Worm (Caenorhabditis elegans) whole organism, early embryonic: ENCODE measurements around the gene Y15E3A.4.

Source experiments
- B0310.2 ChIP-seq: sonication (generic microtip); optimal IDR thresholded peaks from 2 replicates; lab custom pipeline; 2016; ENCODE audit warnings: mild to moderate bottlenecking, missing genetic modification characterization, missing compliant biosample characterization
- F13C5.2 ChIP-seq: sonication (generic microtip); optimal IDR thresholded peaks from 2 replicates; lab custom pipeline; 2017; ENCODE audit warnings: mild to moderate bottlenecking, missing genetic modification characterization, inconsistent platforms, missing compliant biosample characterization
- aly-1 ChIP-seq: sonication (generic microtip); optimal IDR thresholded peaks from 2 replicates; lab custom pipeline; 2016; ENCODE audit warnings: missing genetic modification characterization, missing compliant biosample characterization
- ama-1 ChIP-seq: fragments of 150-350 bp; optimal IDR thresholded peaks from 2 replicates; lab custom pipeline; 2014
- ceh-13 ChIP-seq: fragments of 200-800 bp; sonication (Bioruptor generic); optimal IDR thresholded peaks from 2 replicates; lab custom pipeline; 2018; ENCODE audit warnings: mild to moderate bottlenecking, missing genetic modification characterization, missing compliant biosample characterization
- ceh-36 ChIP-seq: sonication (generic microtip); optimal IDR thresholded peaks from 2 replicates; lab custom pipeline; 2016; ENCODE audit warnings: missing genetic modification characterization, inconsistent platforms, missing compliant biosample characterization
- ets-7 ChIP-seq: sonication (generic microtip); optimal IDR thresholded peaks from 2 replicates; lab custom pipeline; 2016; ENCODE audit warnings: missing genotype, missing genetic modification characterization, missing compliant biosample characterization
- flt-1 ChIP-seq: fragments of 200-800 bp; sonication (Bioruptor generic); IDR thresholded peaks from 2 replicates; pipeline ENCODE4 v1.3.6; 2022; ENCODE audit warnings: missing genetic modification characterization, missing compliant biosample characterization
- hmbx-1 ChIP-seq: sonication (generic microtip); optimal IDR thresholded peaks from 2 replicates; lab custom pipeline; 2016; ENCODE audit warnings: mild to moderate bottlenecking, missing genetic modification characterization, missing compliant biosample characterization
- hmg-4 ChIP-seq: fragments of 200-800 bp; sonication (Bioruptor generic); optimal IDR thresholded peaks from 2 replicates; lab custom pipeline; 2018; ENCODE audit warnings: mild to moderate bottlenecking, missing genetic modification characterization, missing compliant biosample characterization
- hnd-1 ChIP-seq: sonication (generic microtip); optimal IDR thresholded peaks from 2 replicates; lab custom pipeline; 2016; ENCODE audit warnings: missing genetic modification characterization, missing compliant biosample characterization
- pes-1 ChIP-seq: fragments of 200-800 bp; sonication (Bioruptor generic); IDR thresholded peaks from 2 replicates; pipeline ENCODE4 v1.3.6; 2022; ENCODE audit warnings: missing genetic modification reagents, missing genetic modification characterization, missing compliant biosample characterization
- scrt-1 ChIP-seq: fragments of 200-800 bp; sonication (Bioruptor generic); IDR thresholded peaks from 2 replicates; pipeline ENCODE4 v1.3.6; 2022; ENCODE audit warnings: missing genetic modification characterization, missing compliant biosample characterization
- sea-1 ChIP-seq: fragments of 200-800 bp; sonication (Bioruptor generic); conservative IDR thresholded peaks from 2 replicates; pipeline ENCODE4 v1.3.6; 2022; ENCODE audit warnings: missing genetic modification characterization, missing compliant biosample characterization
- tbx-11 ChIP-seq: fragments of 200-800 bp; sonication (Bioruptor generic); IDR thresholded peaks from 2 replicates; pipeline ENCODE4 v1.3.6; 2022; ENCODE audit warnings: missing genetic modification characterization, missing compliant biosample characterization
- tbx-37 ChIP-seq: fragments of 200-800 bp; sonication (Bioruptor generic); conservative IDR thresholded peaks from 2 replicates; pipeline ENCODE4 v1.3.6; 2022; ENCODE audit warnings: missing genetic modification reagents, missing genetic modification characterization, missing compliant biosample characterization
- tra-4 ChIP-seq: sonication (generic microtip); optimal IDR thresholded peaks from 2 replicates; lab custom pipeline; 2017; ENCODE audit warnings: missing genetic modification characterization, missing compliant biosample characterization

Y15E3A.4 gene

DNA sequence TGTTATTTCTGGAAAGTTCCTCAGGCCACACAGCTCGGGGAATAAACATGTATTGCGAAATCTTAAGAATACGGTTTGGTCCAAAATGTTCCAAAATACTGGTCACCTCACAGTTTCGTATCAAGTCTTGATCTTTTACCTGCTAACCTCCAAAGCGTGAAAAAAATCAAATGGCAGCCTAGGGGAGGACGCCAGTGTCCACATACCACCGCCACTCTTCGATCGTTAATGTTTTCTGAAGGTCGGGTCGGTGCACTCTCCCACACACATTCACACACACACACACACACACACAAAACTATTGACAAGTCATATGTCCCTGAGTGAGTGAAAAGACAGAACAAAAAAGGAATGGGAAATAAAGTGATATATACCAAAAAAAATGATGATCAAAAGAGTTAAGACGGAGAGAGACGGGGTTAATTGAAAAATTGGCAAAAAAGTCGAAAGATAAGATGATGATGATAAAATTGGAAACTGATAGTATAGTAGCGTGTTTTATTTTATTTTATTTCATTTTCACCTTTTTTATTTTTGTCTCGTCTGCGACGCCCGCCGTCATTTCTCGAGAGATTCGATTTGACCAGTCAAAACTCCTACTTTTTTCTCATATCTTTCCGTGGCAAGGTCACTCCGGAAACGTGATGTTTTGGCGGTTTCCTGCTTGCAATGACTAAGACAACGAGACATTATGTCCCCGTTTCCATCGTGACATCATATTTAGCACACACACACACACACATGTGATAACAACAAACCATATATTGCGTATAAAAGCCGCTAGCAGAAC, 9.2 kb downstream of the Y15E3A.4 start, which contains the start of gene Y15E3A.5:
Gene Y15E3A.5, plus strand, starts transcription at position 752 of the 790 bp plus-strand sequence.
- TF ChIP-seq flt-1, result no peak
- TF ChIP-seq tra-4 (tag; lab: Kevin White, UChicago), result no peak
- TF ChIP-seq tbx-11, result no peak
- no peak for TF ChIP-seq aly-1 (tag; lab: Kevin White, UChicago)
- no peak for TF ChIP-seq F13C5.2 (tag; lab: Kevin White, UChicago)
- TF ChIP-seq ama-1 (lab: Kevin White, UChicago), result no peak
- TF ChIP-seq ceh-36 (tag; lab: Kevin White, UChicago), result no peak
- no peak for TF ChIP-seq hmg-4
- TF ChIP-seq ceh-13, result no peak
- no peak for TF ChIP-seq sea-1 (GFP tag; lab: Robert Waterston, UW)
- TF ChIP-seq hmbx-1 (tag; lab: Kevin White, UChicago), result no peak
- TF ChIP-seq scrt-1 (GFP tag; lab: Robert Waterston, UW), result no peak
- no peak for TF ChIP-seq hnd-1
- no peak for TF ChIP-seq B0310.2 (tag; lab: Kevin White, UChicago)
- no peak for TF ChIP-seq pes-1 (GFP tag; lab: Robert Waterston, UW)
- TF ChIP-seq tbx-37 (GFP tag; lab: Robert Waterston, UW), result no peak
- TF ChIP-seq ets-7 (tag; lab: Kevin White, UChicago), result no peak

DNA sequence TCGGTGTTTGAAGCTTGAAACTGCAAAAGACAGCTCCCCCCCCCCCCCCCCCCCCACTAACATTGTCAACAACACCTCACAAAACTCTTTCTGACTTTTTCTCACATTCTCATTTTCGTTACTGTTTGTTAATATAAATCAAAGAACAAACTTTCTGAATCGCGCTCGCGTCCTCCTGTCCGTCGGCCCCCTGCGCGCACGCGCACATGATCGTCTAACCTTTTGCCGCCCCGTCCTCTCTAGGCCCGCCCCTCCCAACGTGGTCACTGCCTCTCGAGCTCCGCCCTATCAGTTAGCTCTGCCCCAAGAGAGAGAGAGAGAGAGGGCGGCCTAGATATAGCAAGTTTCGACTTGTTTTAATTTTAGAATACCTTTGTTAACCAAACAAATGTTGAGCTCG, 10.0 kb downstream of the Y15E3A.4 start:
- TF ChIP-seq hmg-4, result peak; percentile 21
- no peak for TF ChIP-seq ceh-13

DNA sequence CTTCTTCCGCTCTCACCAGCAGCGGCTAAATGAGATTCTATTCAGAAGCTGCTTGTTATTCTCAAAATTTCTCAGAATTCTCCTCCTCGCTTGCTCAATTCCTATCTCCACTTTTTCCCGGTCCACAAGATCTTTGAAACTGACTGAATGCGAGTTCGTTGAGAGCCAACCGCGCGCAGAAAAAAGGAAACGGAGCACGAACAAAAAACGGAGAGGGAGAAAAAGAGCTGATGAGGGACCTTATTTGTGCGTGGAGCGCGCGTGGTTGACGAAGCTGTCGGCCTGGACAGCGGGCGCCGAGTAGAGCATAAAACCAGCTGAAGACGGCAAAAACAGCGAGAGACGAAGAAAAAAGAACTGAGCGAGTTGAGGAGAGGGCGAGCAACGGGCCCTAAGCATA, 11.3 kb downstream of the Y15E3A.4 start:
- TF ChIP-seq ceh-13, result no peak
- no peak for TF ChIP-seq hmg-4
- no peak for TF ChIP-seq hmbx-1 (tag; lab: Kevin White, UChicago)
- TF ChIP-seq tbx-11, result no peak
- TF ChIP-seq flt-1, result no peak
- no peak for TF ChIP-seq pes-1 (GFP tag; lab: Robert Waterston, UW)
- no peak for TF ChIP-seq scrt-1 (GFP tag; lab: Robert Waterston, UW)
- TF ChIP-seq tra-4 (tag; lab: Kevin White, UChicago), result no peak
- TF ChIP-seq B0310.2 (tag; lab: Kevin White, UChicago), result no peak
- TF ChIP-seq ets-7 (tag; lab: Kevin White, UChicago), result no peak
- no peak for TF ChIP-seq sea-1 (GFP tag; lab: Robert Waterston, UW)
- no peak for TF ChIP-seq tbx-37 (GFP tag; lab: Robert Waterston, UW)
- no peak for TF ChIP-seq F13C5.2 (tag; lab: Kevin White, UChicago)
- TF ChIP-seq ceh-36 (tag; lab: Kevin White, UChicago), result no peak
- no peak for TF ChIP-seq ama-1 (lab: Kevin White, UChicago)
- TF ChIP-seq aly-1 (tag; lab: Kevin White, UChicago), result no peak

- TF ChIP-seq hmg-4 (no peak), tbx-37 (GFP tag; lab: Robert Waterston, UW) (no peak), B0310.2 (tag; lab: Kevin White, UChicago) (no peak), sea-1 (GFP tag; lab: Robert Waterston, UW) (no peak), scrt-1 (GFP tag; lab: Robert Waterston, UW) (no peak), pes-1 (GFP tag; lab: Robert Waterston, UW) (no peak), ama-1 (lab: Kevin White, UChicago) (no peak), ceh-36 (tag; lab: Kevin White, UChicago) (no peak), flt-1 (no peak), ceh-13 (no peak), tra-4 (tag; lab: Kevin White, UChicago) (no peak), hnd-1 (no peak), ets-7 (tag; lab: Kevin White, UChicago) (no peak), hmbx-1 (tag; lab: Kevin White, UChicago) (no peak), aly-1 (tag; lab: Kevin White, UChicago) (no peak), F13C5.2 (tag; lab: Kevin White, UChicago) (no peak), tbx-11 (no peak)
These were observed 12.0 kb downstream of the Y15E3A.4 start for ce11 chrX:15342744-15343259.

ce11 chrX:15343971-15344370, 13.2 kb downstream of the Y15E3A.4 start:
- TF ChIP-seq ceh-36 (tag; lab: Kevin White, UChicago) (no peak), tbx-37 (GFP tag; lab: Robert Waterston, UW) (no peak), ets-7 (tag; lab: Kevin White, UChicago) (no peak), ceh-13 (no peak), ama-1 (lab: Kevin White, UChicago) (no peak), tra-4 (tag; lab: Kevin White, UChicago) (no peak), aly-1 (tag; lab: Kevin White, UChicago) (no peak), tbx-11 (no peak), hnd-1 (no peak), hmbx-1 (tag; lab: Kevin White, UChicago) (no peak), F13C5.2 (tag; lab: Kevin White, UChicago) (no peak), sea-1 (GFP tag; lab: Robert Waterston, UW) (no peak), scrt-1 (GFP tag; lab: Robert Waterston, UW) (no peak), B0310.2 (tag; lab: Kevin White, UChicago) (no peak), flt-1 (no peak), pes-1 (GFP tag; lab: Robert Waterston, UW) (no peak), hmg-4 (no peak)

DNA sequence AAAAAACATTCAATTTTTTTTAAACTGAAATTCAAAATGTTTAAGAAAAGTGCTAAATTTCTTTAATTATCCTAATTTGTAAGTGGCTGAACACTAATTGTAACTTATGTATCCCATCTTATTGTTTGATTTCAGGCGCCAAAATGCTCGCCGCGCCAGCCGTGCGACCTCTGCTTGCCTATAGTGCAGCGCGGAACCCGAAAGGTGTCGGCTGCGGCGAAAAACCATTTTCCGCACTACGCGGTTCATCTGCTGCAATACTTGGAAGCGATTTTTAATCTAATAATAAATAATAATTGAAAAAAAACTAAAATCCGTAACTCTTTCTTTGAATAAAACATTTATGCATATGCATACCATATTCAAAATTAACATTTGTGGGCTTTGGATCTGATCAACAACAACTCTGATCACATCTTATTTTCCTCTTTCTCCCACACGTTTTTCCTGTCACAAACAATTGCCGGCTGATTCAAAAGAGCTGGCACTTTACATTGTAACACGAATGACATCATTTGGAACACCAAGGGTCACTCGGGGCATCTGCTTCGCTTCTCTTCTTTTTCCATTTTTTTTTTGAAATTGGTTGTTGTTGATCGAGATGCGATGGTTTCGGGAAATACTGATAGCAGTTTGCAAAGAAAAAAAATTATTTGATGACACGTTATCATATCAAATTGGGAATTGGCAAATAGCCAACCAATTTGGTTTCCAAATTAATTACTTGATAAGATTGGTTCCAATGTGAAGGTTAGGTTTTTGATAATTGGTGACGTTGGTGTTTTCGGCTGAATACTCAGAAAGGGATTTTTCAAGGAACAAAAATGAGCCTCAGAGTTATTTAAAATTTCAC, 14.8 kb downstream of the Y15E3A.4 start:
- TF ChIP-seq flt-1 (no peak), pes-1 (GFP tag; lab: Robert Waterston, UW) (no peak), B0310.2 (tag; lab: Kevin White, UChicago) (no peak), hnd-1 (no peak), ets-7 (tag; lab: Kevin White, UChicago) (no peak), tbx-37 (GFP tag; lab: Robert Waterston, UW) (no peak), ceh-13 (no peak), F13C5.2 (tag; lab: Kevin White, UChicago) (no peak), aly-1 (tag; lab: Kevin White, UChicago) (no peak)
